Worm (Caenorhabditis elegans): ENCODE results near the gene F54E7.9.

F54E7.9 gene

ce11 chrIII:5705228-5705888 is 27.7 kb upstream of the F54E7.9 start, which contains the start of gene swp-1:
swp-1 (minus strand) TSS chrIII:5705525.
- TF ChIP-seq hlh-8 (tag; optimal IDR thresholded peaks at IDR 0.05) (no peak), Y22D7AL.16 (tag; optimal IDR thresholded peaks at IDR 0.05) (no peak)

- TF ChIP-seq sdc-2 (tag; optimal IDR thresholded peaks at IDR 0.05) = no peak
- TF ChIP-seq ceh-34 (tag; optimal IDR thresholded peaks at IDR 0.05) = no peak
- no peak for TF ChIP-seq rnt-1 (tag; optimal IDR thresholded peaks at IDR 0.05)
- TF ChIP-seq hlh-8 (tag; optimal IDR thresholded peaks at IDR 0.05) = no peak
- TF ChIP-seq madf-2 (tag; optimal IDR thresholded peaks at IDR 0.05) = no peak
- no peak for TF ChIP-seq hlh-30 (tag; optimal IDR thresholded peaks at IDR 0.05; ENCODE audit: insufficient read depth)
- no peak for TF ChIP-seq pqm-1 (tag; optimal IDR thresholded peaks at IDR 0.05)
- TF ChIP-seq nfya-1 (tag; optimal IDR thresholded peaks at IDR 0.05) = no peak
- no peak for TF ChIP-seq pros-1 (tag; optimal IDR thresholded peaks at IDR 0.05)
- TF ChIP-seq odd-2 (tag; optimal IDR thresholded peaks at IDR 0.05) = no peak
- no peak for TF ChIP-seq T23F11.4 (GFP tag; optimal IDR thresholded peaks at IDR 0.05)
- no peak for TF ChIP-seq ama-1 (optimal IDR thresholded peaks at IDR 0.05)
- no peak for TF ChIP-seq ceh-18 (tag; optimal IDR thresholded peaks at IDR 0.05)
- no peak for TF ChIP-seq dmd-4 (tag; optimal IDR thresholded peaks at IDR 0.05; ENCODE audit: borderline replicate concordance)
- no peak for TF ChIP-seq dve-1 (tag; optimal IDR thresholded peaks at IDR 0.05)
- no peak for TF ChIP-seq elt-4 (tag; optimal IDR thresholded peaks at IDR 0.05)
- TF ChIP-seq fkh-10 (GFP tag; optimal IDR thresholded peaks at IDR 0.05) = no peak
- no peak for TF ChIP-seq mec-3 (tag; optimal IDR thresholded peaks at IDR 0.05; ENCODE audit: borderline replicate concordance)
- no peak for TF ChIP-seq unc-55 (GFP tag; optimal IDR thresholded peaks at IDR 0.05)
Measured at ce11 chrIII:5701491-5701890, 23.8 kb upstream of the F54E7.9 start.

DNA sequence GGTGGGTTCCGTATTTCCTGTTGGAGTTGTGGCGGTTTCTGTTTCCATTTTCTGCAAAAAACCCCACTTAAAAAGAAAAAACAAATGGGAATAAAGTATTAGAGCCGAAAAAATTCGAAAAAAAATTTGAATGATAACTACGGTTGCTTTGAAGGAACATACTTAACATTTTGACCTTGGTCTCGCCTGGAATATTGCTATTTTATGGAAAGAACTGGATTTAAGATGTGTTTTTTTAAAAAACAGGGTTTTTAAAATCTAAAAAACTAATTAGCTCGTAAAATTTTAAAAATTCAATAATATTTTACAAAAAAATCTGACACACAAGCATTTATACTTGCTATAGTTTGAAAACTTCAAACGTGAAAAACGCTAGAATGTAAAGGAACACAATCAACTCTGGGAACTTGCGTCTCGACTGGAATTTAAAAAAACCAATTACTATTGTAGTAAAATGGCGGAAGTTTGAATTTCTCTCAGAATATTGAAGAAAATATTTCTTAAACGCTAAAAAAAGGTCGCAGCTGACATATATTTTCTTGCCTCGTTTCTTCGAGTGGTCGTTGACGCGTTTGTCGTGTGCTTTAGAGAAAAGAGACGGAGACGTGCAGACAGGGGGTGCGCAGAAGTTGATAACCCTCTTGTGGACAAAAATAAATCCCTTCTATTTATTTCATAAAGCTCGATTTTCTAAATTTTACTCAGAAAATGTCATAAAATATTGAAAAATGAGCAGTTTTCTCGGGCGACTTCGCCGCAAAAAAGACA is 20.5 kb upstream of the F54E7.9 start, which contains the start of the genes lgg-3 and rgs-5:
TSS of gene lgg-3 (minus strand) at position 51 of the 768 bp plus-strand sequence.
TSS of gene rgs-5 (plus strand) at position 593 of the 768 bp plus-strand sequence.
- no peak for TF ChIP-seq ceh-34 (tag; optimal IDR thresholded peaks at IDR 0.05)
- no peak for TF ChIP-seq ceh-48 (tag; optimal IDR thresholded peaks at IDR 0.05)
- TF ChIP-seq nfya-1 (tag; optimal IDR thresholded peaks at IDR 0.05) = peak; percentile 21
- TF ChIP-seq ets-4 (tag; optimal IDR thresholded peaks at IDR 0.05) = peak; percentile 2
- peak; percentile 18 for TF ChIP-seq unc-42 (tag; optimal IDR thresholded peaks at IDR 0.05)
- no peak for TF ChIP-seq zip-5 (tag; optimal IDR thresholded peaks at IDR 0.05)

DNA sequence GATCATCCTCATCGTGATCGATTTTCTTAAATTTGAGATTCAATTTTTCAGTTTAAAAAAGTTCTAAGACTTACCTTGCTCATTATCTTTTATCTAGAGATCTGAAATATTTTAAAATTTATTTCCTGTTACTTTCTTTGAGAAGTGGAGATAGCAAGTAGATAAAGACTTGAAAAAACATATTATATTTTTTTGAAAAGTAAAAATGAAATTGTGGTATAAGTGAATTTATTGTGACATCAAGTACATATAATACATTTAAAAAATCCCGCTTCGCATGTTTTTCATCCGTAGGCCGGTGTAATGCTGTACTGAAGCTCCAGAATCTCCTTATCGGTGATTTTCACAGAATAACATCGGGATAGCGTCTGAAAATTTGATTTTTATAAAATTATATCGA is 19.6 kb upstream of the F54E7.9 start, which contains the start of gene B0336.7:
TSS of gene B0336.7 (minus strand) at position 101 of the 400 bp plus-strand sequence.
- TF ChIP-seq nhr-11 (tag; optimal IDR thresholded peaks at IDR 0.05) (no peak), hlh-30 (tag; optimal IDR thresholded peaks at IDR 0.05; ENCODE audit: insufficient read depth) (no peak), sox-2 (GFP tag; IDR thresholded peaks at IDR 0.05) (no peak), pha-4 (tag; optimal IDR thresholded peaks at IDR 0.05) (no peak), unc-55 (GFP tag; optimal IDR thresholded peaks at IDR 0.05) (no peak), fkh-10 (GFP tag; optimal IDR thresholded peaks at IDR 0.05) (no peak), T23F11.4 (GFP tag; optimal IDR thresholded peaks at IDR 0.05) (no peak), ceh-31 (tag; optimal IDR thresholded peaks at IDR 0.05) (no peak), syd-9 (tag; optimal IDR thresholded peaks at IDR 0.05) (no peak), madf-2 (tag; optimal IDR thresholded peaks at IDR 0.05) (no peak), pag-3 (tag; optimal IDR thresholded peaks at IDR 0.05; ENCODE audit: borderline replicate concordance) (no peak), unc-42 (tag; optimal IDR thresholded peaks at IDR 0.05) (no peak)

- TF ChIP-seq lim-6 (tag; optimal IDR thresholded peaks at IDR 0.05) = no peak
- TF ChIP-seq sox-4 (tag; optimal IDR thresholded peaks at IDR 0.05) = no peak
- no peak for TF ChIP-seq hlh-13 (GFP tag; optimal IDR thresholded peaks at IDR 0.05)
- TF ChIP-seq ttx-3 (tag; optimal IDR thresholded peaks at IDR 0.05) = no peak
- no peak for TF ChIP-seq ama-1 (optimal IDR thresholded peaks at IDR 0.05)
- no peak for TF ChIP-seq K09A11.1 (tag; optimal IDR thresholded peaks at IDR 0.05; ENCODE audit: insufficient read depth)
- TF ChIP-seq elt-2 (tag; optimal IDR thresholded peaks at IDR 0.05) = no peak
- no peak for TF ChIP-seq mec-3 (tag; optimal IDR thresholded peaks at IDR 0.05; ENCODE audit: borderline replicate concordance)
- no peak for TF ChIP-seq madf-2 (tag; optimal IDR thresholded peaks at IDR 0.05)
- TF ChIP-seq pat-9 (tag; optimal IDR thresholded peaks at IDR 0.05) = no peak
- TF ChIP-seq lin-11 (tag; optimal IDR thresholded peaks at IDR 0.05) = no peak
- no peak for TF ChIP-seq ceh-6 (GFP tag; optimal IDR thresholded peaks at IDR 0.05)
- TF ChIP-seq npax-4 (tag; optimal IDR thresholded peaks at IDR 0.05) = no peak
- no peak for TF ChIP-seq pag-3 (tag; optimal IDR thresholded peaks at IDR 0.05; ENCODE audit: borderline replicate concordance)
- no peak for TF ChIP-seq ets-4 (tag; optimal IDR thresholded peaks at IDR 0.05)
- TF ChIP-seq tbx-7 (tag; optimal IDR thresholded peaks at IDR 0.05) = no peak
- no peak for TF ChIP-seq ceh-9 (tag; optimal IDR thresholded peaks at IDR 0.05)
Measured at ce11 chrIII:5693736-5694135, 16.0 kb upstream of the F54E7.9 start, which contains the start of gene B0336.13. B0336.13 (plus strand) TSS chrIII:5694036.

All from whole organism, late embryonic.